Worm (Caenorhabditis elegans): ENCODE data around the gene igcm-2.

The igcm-2 gene

ce11 chrX:6391491-6391890 is at the start of gene igcm-2:
Gene igcm-2 (minus strand): TSS chrX:6391591.
- TF ChIP-seq cog-1 (tag; optimal IDR thresholded peaks at IDR 0.05) (no peak), ref-1 (GFP tag; conservative IDR thresholded peaks at IDR 0.05) (no peak), T22C8.4 (GFP tag; IDR thresholded peaks at IDR 0.05) (no peak), ztf-29 (GFP tag; IDR thresholded peaks at IDR 0.05) (no peak), ztf-23 (GFP tag; IDR thresholded peaks at IDR 0.05) (no peak), klf-2 (GFP tag; conservative IDR thresholded peaks at IDR 0.05) (no peak), flt-1 (GFP tag; IDR thresholded peaks at IDR 0.05) (no peak), tab-1 (GFP tag; IDR thresholded peaks at IDR 0.05) (no peak), med-1 (GFP tag; optimal IDR thresholded peaks at IDR 0.05; ENCODE audit: insufficient read depth) (no peak)

- no peak for TF ChIP-seq med-1 (GFP tag; optimal IDR thresholded peaks at IDR 0.05; ENCODE audit: insufficient read depth)
- no peak for TF ChIP-seq ref-1 (GFP tag; conservative IDR thresholded peaks at IDR 0.05)
- no peak for TF ChIP-seq ztf-29 (GFP tag; IDR thresholded peaks at IDR 0.05)
- TF ChIP-seq flt-1 (GFP tag; IDR thresholded peaks at IDR 0.05) = no peak
- TF ChIP-seq tab-1 (GFP tag; IDR thresholded peaks at IDR 0.05) = no peak
- no peak for TF ChIP-seq cog-1 (tag; optimal IDR thresholded peaks at IDR 0.05)
- TF ChIP-seq ztf-23 (GFP tag; IDR thresholded peaks at IDR 0.05) = no peak
- TF ChIP-seq klf-2 (GFP tag; conservative IDR thresholded peaks at IDR 0.05) = no peak
- TF ChIP-seq T22C8.4 (GFP tag; IDR thresholded peaks at IDR 0.05) = no peak
These were observed 49.1 kb upstream of the igcm-2 start, which contains the start of gene K10C2.14 for ce11 chrX:6440464-6440863. Gene K10C2.14 (minus strand): TSS chrX:6440564.

ce11 chrX:6437545-6437944 is 46.2 kb upstream of the igcm-2 start, which contains the start of gene K10C2.8:
Gene K10C2.8 (minus strand): TSS chrX:6437645.
- TF ChIP-seq T22C8.4 (GFP tag; IDR thresholded peaks at IDR 0.05) (no peak), ztf-29 (GFP tag; IDR thresholded peaks at IDR 0.05) (no peak), med-1 (GFP tag; optimal IDR thresholded peaks at IDR 0.05; ENCODE audit: insufficient read depth) (no peak), ztf-23 (GFP tag; IDR thresholded peaks at IDR 0.05) (no peak), ref-1 (GFP tag; conservative IDR thresholded peaks at IDR 0.05) (no peak), flt-1 (GFP tag; IDR thresholded peaks at IDR 0.05) (no peak), klf-2 (GFP tag; conservative IDR thresholded peaks at IDR 0.05) (no peak), cog-1 (tag; optimal IDR thresholded peaks at IDR 0.05) (no peak), tab-1 (GFP tag; IDR thresholded peaks at IDR 0.05) (no peak)

- TF ChIP-seq klf-2 (GFP tag; conservative IDR thresholded peaks at IDR 0.05) = no peak
- no peak for TF ChIP-seq ztf-29 (GFP tag; IDR thresholded peaks at IDR 0.05)
- no peak for TF ChIP-seq ztf-23 (GFP tag; IDR thresholded peaks at IDR 0.05)
- no peak for TF ChIP-seq flt-1 (GFP tag; IDR thresholded peaks at IDR 0.05)
- no peak for TF ChIP-seq ref-1 (GFP tag; conservative IDR thresholded peaks at IDR 0.05)
- no peak for TF ChIP-seq cog-1 (tag; optimal IDR thresholded peaks at IDR 0.05)
- TF ChIP-seq tab-1 (GFP tag; IDR thresholded peaks at IDR 0.05) = no peak
- TF ChIP-seq med-1 (GFP tag; optimal IDR thresholded peaks at IDR 0.05; ENCODE audit: insufficient read depth) = no peak
- no peak for TF ChIP-seq T22C8.4 (GFP tag; IDR thresholded peaks at IDR 0.05)
These were observed 44.4 kb upstream of the igcm-2 start for ce11 chrX:6435812-6436211.

ce11 chrX:6433688-6434087 is 42.3 kb upstream of the igcm-2 start, which contains the start of gene K10C2.2:
Gene K10C2.2 (minus strand): TSS chrX:6433788.
- TF ChIP-seq T22C8.4 (GFP tag; IDR thresholded peaks at IDR 0.05) = no peak
- no peak for TF ChIP-seq ref-1 (GFP tag; conservative IDR thresholded peaks at IDR 0.05)
- TF ChIP-seq med-1 (GFP tag; optimal IDR thresholded peaks at IDR 0.05; ENCODE audit: insufficient read depth) = no peak
- TF ChIP-seq tab-1 (GFP tag; IDR thresholded peaks at IDR 0.05) = no peak
- TF ChIP-seq cog-1 (tag; optimal IDR thresholded peaks at IDR 0.05) = no peak
- TF ChIP-seq flt-1 (GFP tag; IDR thresholded peaks at IDR 0.05) = no peak
- TF ChIP-seq klf-2 (GFP tag; conservative IDR thresholded peaks at IDR 0.05) = no peak
- TF ChIP-seq ztf-29 (GFP tag; IDR thresholded peaks at IDR 0.05) = no peak
- no peak for TF ChIP-seq ztf-23 (GFP tag; IDR thresholded peaks at IDR 0.05)

ce11 chrX:6430510-6430909 is 39.1 kb upstream of the igcm-2 start, which contains the start of gene ctsa-2:
Gene ctsa-2 (minus strand): TSS chrX:6430610.
- no peak for TF ChIP-seq cog-1 (tag; optimal IDR thresholded peaks at IDR 0.05)
- no peak for TF ChIP-seq klf-2 (GFP tag; conservative IDR thresholded peaks at IDR 0.05)
- no peak for TF ChIP-seq ref-1 (GFP tag; conservative IDR thresholded peaks at IDR 0.05)
- TF ChIP-seq tab-1 (GFP tag; IDR thresholded peaks at IDR 0.05) = no peak

ce11 chrX:6429552-6429951 is 38.2 kb upstream of the igcm-2 start:
- TF ChIP-seq flt-1 (GFP tag; IDR thresholded peaks at IDR 0.05) (no peak), tab-1 (GFP tag; IDR thresholded peaks at IDR 0.05) (no peak), ztf-23 (GFP tag; IDR thresholded peaks at IDR 0.05) (no peak), T22C8.4 (GFP tag; IDR thresholded peaks at IDR 0.05) (no peak), klf-2 (GFP tag; conservative IDR thresholded peaks at IDR 0.05) (no peak), ztf-29 (GFP tag; IDR thresholded peaks at IDR 0.05) (no peak), ref-1 (GFP tag; conservative IDR thresholded peaks at IDR 0.05) (no peak), med-1 (GFP tag; optimal IDR thresholded peaks at IDR 0.05; ENCODE audit: insufficient read depth) (no peak)

ce11 chrX:6427147-6427546 is 35.8 kb upstream of the igcm-2 start:
- TF ChIP-seq ref-1 (GFP tag; conservative IDR thresholded peaks at IDR 0.05) (no peak), med-1 (GFP tag; optimal IDR thresholded peaks at IDR 0.05; ENCODE audit: insufficient read depth) (no peak)

ce11 chrX:6420681-6421080 is 29.3 kb upstream of the igcm-2 start, which contains the start of gene K10C2.12:
Gene K10C2.12 (minus strand): TSS chrX:6420781.
- TF ChIP-seq tab-1 (GFP tag; IDR thresholded peaks at IDR 0.05) = no peak
- no peak for TF ChIP-seq med-1 (GFP tag; optimal IDR thresholded peaks at IDR 0.05; ENCODE audit: insufficient read depth)
- no peak for TF ChIP-seq ref-1 (GFP tag; conservative IDR thresholded peaks at IDR 0.05)
- no peak for TF ChIP-seq T22C8.4 (GFP tag; IDR thresholded peaks at IDR 0.05)
- TF ChIP-seq klf-2 (GFP tag; conservative IDR thresholded peaks at IDR 0.05) = no peak
- no peak for TF ChIP-seq ztf-29 (GFP tag; IDR thresholded peaks at IDR 0.05)
- no peak for TF ChIP-seq ztf-23 (GFP tag; IDR thresholded peaks at IDR 0.05)
- TF ChIP-seq cog-1 (tag; optimal IDR thresholded peaks at IDR 0.05) = no peak
- no peak for TF ChIP-seq flt-1 (GFP tag; IDR thresholded peaks at IDR 0.05)

ce11 chrX:6419113-6419512 is 27.7 kb upstream of the igcm-2 start:
- TF ChIP-seq ztf-23 (GFP tag; IDR thresholded peaks at IDR 0.05) (no peak), flt-1 (GFP tag; IDR thresholded peaks at IDR 0.05) (no peak), cog-1 (tag; optimal IDR thresholded peaks at IDR 0.05) (no peak), T22C8.4 (GFP tag; IDR thresholded peaks at IDR 0.05) (no peak), tab-1 (GFP tag; IDR thresholded peaks at IDR 0.05) (no peak), klf-2 (GFP tag; conservative IDR thresholded peaks at IDR 0.05) (no peak), ztf-29 (GFP tag; IDR thresholded peaks at IDR 0.05) (no peak), ref-1 (GFP tag; conservative IDR thresholded peaks at IDR 0.05) (no peak), med-1 (GFP tag; optimal IDR thresholded peaks at IDR 0.05; ENCODE audit: insufficient read depth) (no peak)
